Fruit fly (Drosophila melanogaster): Measurements from ENCODE around the gene CG7330.

CG7330 gene

dm6 chr3L:18192858-18193478, 44.2 kb downstream of the CG7330 start (continued):
- TF ChIP-seq maf-S (GFP tag; optimal IDR thresholded peaks at IDR 0.05) (no peak), sob (GFP tag; IDR thresholded peaks at IDR 0.05) (peak; percentile 42), cato (GFP tag; optimal IDR thresholded peaks at IDR 0.05; ENCODE audit: borderline replicate concordance) (peak; percentile 30), Ets97D (GFP tag; optimal IDR thresholded peaks at IDR 0.05) (no peak), Hr39 (optimal IDR thresholded peaks at IDR 0.05) (no peak), bcd (GFP tag; optimal IDR thresholded peaks at IDR 0.05) (peak; percentile 79), br (optimal IDR thresholded peaks at IDR 0.05) (no peak), odd (GFP tag; optimal IDR thresholded peaks at IDR 0.05) (peak; percentile 70), CG6683 (GFP tag; optimal IDR thresholded peaks at IDR 0.05) (peak; percentile 65), CG10321 (GFP tag; IDR thresholded peaks at IDR 0.05) (no peak), CG16779 (GFP tag; IDR thresholded peaks at IDR 0.05) (no peak), lola (GFP tag; optimal IDR thresholded peaks at IDR 0.05) (peak in 1 of 3 experiments; percentile 95), dmrt11E (tag; optimal IDR thresholded peaks at IDR 0.05) (peak; percentile 96), sisA (GFP tag; IDR thresholded peaks at IDR 0.05) (peak; percentile 67), Xbp1 (GFP tag; optimal IDR thresholded peaks at IDR 0.05) (peak; percentile 60), CG8388 (GFP tag; optimal IDR thresholded peaks at IDR 0.05) (peak; percentile 82), CG42726 (GFP tag; IDR thresholded peaks at IDR 0.05; ENCODE audit: partially characterized antibody) (no peak), ewg (GFP tag; optimal IDR thresholded peaks at IDR 0.05) (peak; percentile 45), CG6175 (GFP tag; IDR thresholded peaks at IDR 0.05) (no peak), Deaf1 (tag; optimal IDR thresholded peaks at IDR 0.05) (peak; percentile 57), cwo (GFP tag; optimal IDR thresholded peaks at IDR 0.05) (peak; percentile 63), Doc2 (GFP tag; IDR thresholded peaks at IDR 0.05) (no peak), gem (tag; optimal IDR thresholded peaks at IDR 0.05) (peak; percentile 92), CG9437 (GFP tag; optimal IDR thresholded peaks at IDR 0.05) (peak; percentile 72), az2 (GFP tag; optimal IDR thresholded peaks at IDR 0.05) (peak; percentile 74), Hr51 (GFP tag; optimal IDR thresholded peaks at IDR 0.05) (peak in 1 of 2 experiments; percentile 80), CG2678 (tag; optimal IDR thresholded peaks at IDR 0.05) (peak; percentile 89), pb (GFP tag; optimal IDR thresholded peaks at IDR 0.05) (no peak), ato (GFP tag; IDR thresholded peaks at IDR 0.05; ENCODE audit: partially characterized antibody) (no peak), hth (optimal IDR thresholded peaks at IDR 0.05) (no peak), CG9932 (GFP tag; IDR thresholded peaks at IDR 0.05) (peak; percentile 62), CG11695 (GFP tag; IDR thresholded peaks at IDR 0.05) (peak; percentile 62; the same call in 2 of the 3 replicates), HLHmδ (GFP tag; optimal IDR thresholded peaks at IDR 0.05) (no peak), CG9609 (GFP tag; optimal IDR thresholded peaks at IDR 0.05) (no peak), zfh1 (GFP tag; IDR thresholded peaks at IDR 0.05) (peak; percentile 76), otp (GFP tag; IDR thresholded peaks at IDR 0.05) (no peak), CG10209 (GFP tag; optimal IDR thresholded peaks at IDR 0.05) (peak; percentile 84), CG9215 (GFP tag; IDR thresholded peaks at IDR 0.05) (peak; percentile 66), CG18619 (GFP tag; optimal IDR thresholded peaks at IDR 0.05) (peak; percentile 51), CG31441 (GFP tag; IDR thresholded peaks at IDR 0.05) (peak; percentile 94), CG7357 (GFP tag; IDR thresholded peaks at IDR 0.05) (peak; percentile 36; the same call in 2 of the 3 replicates), salm (tag; optimal IDR thresholded peaks at IDR 0.05) (peak; percentile 69), CG32772 (GFP tag; IDR thresholded peaks at IDR 0.05) (peak; percentile 56; the same call in 1 of the 2 replicates), CG16815 (GFP tag; optimal IDR thresholded peaks at IDR 0.05) (peak; percentile 78), CG4424 (GFP tag; optimal IDR thresholded peaks at IDR 0.05) (peak; percentile 77), CG15073 (GFP tag; optimal IDR thresholded peaks at IDR 0.05) (peak; percentile 27), vnd (GFP tag; IDR thresholded peaks at IDR 0.05; ENCODE audit: partially characterized antibody) (no peak), CG11504 (tag; optimal IDR thresholded peaks at IDR 0.05) (peak; percentile 86), bbx (GFP tag; IDR thresholded peaks at IDR 0.05; ENCODE audit: partially characterized antibody) (no peak), CG6654 (GFP tag; optimal IDR thresholded peaks at IDR 0.05) (peak; percentile 53)

Data from whole organism, embryonic.